Fruit fly (Drosophila melanogaster) Kc167 (cell line): ENCODE measurements around the gene sll.

Experiments used
- Myc ChIP-seq: fragments of >200 bp; optimal IDR thresholded peaks from 2 replicates; lab custom pipeline; 2017; ENCODE audit warnings: missing external identifiers
- Sin3A ChIP-seq: fragments of >200 bp; optimal IDR thresholded peaks from 2 replicates; lab custom pipeline; 2018; ENCODE audit warnings: missing external identifiers
- h ChIP-seq: fragments of >200 bp; optimal IDR thresholded peaks from 3 replicates; lab custom pipeline; 2018; ENCODE audit warnings: missing external identifiers
- insv ChIP-seq: fragments of >200 bp; optimal IDR thresholded peaks from 3 replicates; lab custom pipeline; 2018; ENCODE audit warnings: missing external identifiers
- psq ChIP-seq: fragments of >200 bp; optimal IDR thresholded peaks from 2 replicates; lab custom pipeline; 2017; ENCODE audit warnings: missing external identifiers
- ttk ChIP-seq: sonication (Bioruptor generic); optimal IDR thresholded peaks from 2 replicates; lab custom pipeline; 2017; ENCODE audit warnings: missing external identifiers

sll gene

dm6 chr3R:17630417-17630816 is 24.5 kb downstream of the sll start, which contains the start of gene CG43175:
CG43175 (plus strand) TSS chr3R:17630717.
- TF ChIP-seq Myc (lab: Kevin White, UChicago), result no peak
- no peak for TF ChIP-seq insv (lab: Kevin White, UChicago)
- TF ChIP-seq Sin3A (lab: Kevin White, UChicago), result no peak
- TF ChIP-seq psq (lab: Kevin White, UChicago), result no peak
- no peak for TF ChIP-seq ttk
- TF ChIP-seq h (lab: Kevin White, UChicago), result no peak

- TF ChIP-seq h (lab: Kevin White, UChicago) (no peak), Sin3A (lab: Kevin White, UChicago) (no peak), ttk (no peak)
Measured at dm6 chr3R:17631176-17631865, 25.4 kb downstream of the sll start.

DNA sequence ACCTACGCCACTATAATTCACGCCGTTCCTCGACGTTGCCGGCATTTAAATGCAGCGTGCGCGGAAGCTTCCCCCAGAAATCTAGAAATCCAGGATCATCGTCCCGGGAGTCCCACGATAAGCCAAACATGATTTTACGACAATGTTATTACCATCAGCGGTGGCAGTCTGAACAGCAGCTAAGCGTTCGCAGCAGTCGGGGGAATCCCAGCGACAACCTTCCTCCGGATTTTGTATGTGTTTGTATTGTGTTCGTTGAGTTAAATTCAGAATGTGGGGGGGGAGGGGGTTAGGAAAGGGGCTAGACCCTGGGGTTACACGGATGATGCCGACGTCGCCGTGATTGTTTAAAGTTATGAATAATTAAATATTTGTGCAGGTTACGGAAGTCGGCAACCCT is 38.1 kb downstream of the sll start:
- TF ChIP-seq ttk, result no peak
- TF ChIP-seq h (lab: Kevin White, UChicago), result no peak
- TF ChIP-seq Sin3A (lab: Kevin White, UChicago), result no peak
- TF ChIP-seq psq (lab: Kevin White, UChicago), result no peak
- TF ChIP-seq insv (lab: Kevin White, UChicago), result no peak
- TF ChIP-seq Myc (lab: Kevin White, UChicago), result no peak

- TF ChIP-seq insv (lab: Kevin White, UChicago) (no peak), h (lab: Kevin White, UChicago) (no peak), ttk (no peak), Sin3A (lab: Kevin White, UChicago) (no peak), Myc (lab: Kevin White, UChicago) (no peak), psq (lab: Kevin White, UChicago) (no peak)
Measured at dm6 chr3R:17645239-17645638, 39.3 kb downstream of the sll start.

DNA sequence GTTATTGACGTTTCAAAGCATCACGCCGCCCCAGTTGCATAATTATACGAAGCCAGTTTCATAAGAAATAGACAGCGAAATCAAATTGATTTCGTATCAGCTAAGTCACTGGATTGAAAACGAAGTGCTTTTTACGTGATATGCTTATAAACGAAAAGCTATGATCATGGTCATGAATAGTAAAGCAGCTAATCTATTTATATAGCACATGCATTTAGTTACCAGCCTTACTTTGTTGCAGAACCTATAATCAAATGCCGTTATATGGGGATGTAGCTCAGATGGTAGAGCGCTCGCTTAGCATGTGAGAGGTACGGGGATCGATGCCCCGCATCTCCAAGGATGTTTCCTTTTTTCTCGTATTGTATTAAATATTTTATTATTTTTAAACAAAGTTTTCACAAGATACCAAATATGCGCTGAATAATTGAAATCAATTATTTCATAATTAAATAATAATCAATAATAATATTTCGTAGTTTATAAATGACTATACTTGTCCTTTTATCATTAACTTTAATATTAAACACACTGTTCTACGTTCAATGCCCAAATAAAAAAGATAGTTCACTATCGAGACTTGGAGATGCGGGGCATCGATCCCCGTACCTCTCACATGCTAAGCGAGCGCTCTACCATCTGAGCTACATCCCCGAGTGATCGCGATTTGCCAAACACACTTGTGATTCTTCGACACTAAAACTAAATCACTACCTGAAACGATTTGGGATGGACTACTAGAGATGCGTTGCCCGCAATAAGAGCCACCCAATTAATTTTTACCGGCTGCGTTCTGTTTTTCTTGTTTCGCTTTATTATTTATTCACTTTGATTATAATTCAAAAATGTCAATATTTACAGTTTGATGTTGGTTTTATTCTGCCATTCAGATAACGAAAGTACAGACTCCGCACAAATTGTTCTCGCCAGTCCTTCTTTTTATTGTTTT is 40.5 kb downstream of the sll start:
- no peak for TF ChIP-seq h (lab: Kevin White, UChicago)
- no peak for TF ChIP-seq insv (lab: Kevin White, UChicago)
- no peak for TF ChIP-seq Myc (lab: Kevin White, UChicago)
- TF ChIP-seq psq (lab: Kevin White, UChicago), result no peak
- TF ChIP-seq Sin3A (lab: Kevin White, UChicago), result no peak
- no peak for TF ChIP-seq ttk

DNA sequence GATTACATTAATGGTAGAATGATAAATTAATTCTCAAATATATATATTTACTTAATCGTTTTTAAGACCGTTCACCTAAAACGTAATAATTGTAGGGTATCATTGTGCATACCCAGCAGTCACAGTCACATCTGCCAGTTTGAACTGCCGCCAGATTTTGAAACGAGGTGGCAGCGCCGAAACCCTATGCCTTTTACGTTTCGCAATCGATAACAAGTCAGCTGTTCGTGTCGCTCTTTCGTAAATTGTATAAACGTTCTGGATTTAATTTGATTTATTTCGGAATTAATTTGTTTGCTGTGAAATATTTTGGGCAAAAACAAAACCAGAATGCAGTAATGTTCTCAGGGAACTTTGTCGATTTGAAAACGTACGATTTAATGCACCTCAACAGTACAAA is 41.5 kb downstream of the sll start, which contains the start of gene CG14322:
Gene CG14322, plus strand, starts transcription at position 236 of the 400 bp plus-strand sequence.
- no peak for TF ChIP-seq h (lab: Kevin White, UChicago)
- no peak for TF ChIP-seq psq (lab: Kevin White, UChicago)
- TF ChIP-seq ttk, result no peak
- TF ChIP-seq insv (lab: Kevin White, UChicago), result no peak
- no peak for TF ChIP-seq Sin3A (lab: Kevin White, UChicago)
- no peak for TF ChIP-seq Myc (lab: Kevin White, UChicago)

- no peak for TF ChIP-seq insv (lab: Kevin White, UChicago)
- no peak for TF ChIP-seq Myc (lab: Kevin White, UChicago)
- TF ChIP-seq h (lab: Kevin White, UChicago), result no peak
- no peak for TF ChIP-seq ttk
- no peak for TF ChIP-seq psq (lab: Kevin White, UChicago)
Measured at dm6 chr3R:17653879-17654278, 48.0 kb downstream of the sll start.

DNA sequence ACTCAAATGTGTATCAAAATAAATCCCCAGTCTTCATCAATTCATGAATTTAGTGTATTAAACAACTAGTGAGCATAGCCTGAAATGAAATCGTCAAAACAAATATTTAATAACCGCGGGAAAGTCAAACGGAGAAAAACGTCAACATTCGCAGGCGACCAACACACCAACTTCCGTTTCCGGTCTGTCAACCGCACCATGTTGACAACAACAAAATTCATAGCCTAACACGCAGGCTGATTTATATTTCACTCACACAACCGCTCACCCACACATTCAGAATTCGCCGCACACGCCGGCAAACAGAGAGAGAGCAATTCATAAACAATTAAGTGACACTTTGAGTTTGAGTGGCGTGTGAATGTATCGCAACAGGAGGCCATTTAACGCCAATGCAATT is 49.1 kb downstream of the sll start:
- TF ChIP-seq Myc (lab: Kevin White, UChicago) (no peak), ttk (no peak), h (lab: Kevin White, UChicago) (no peak), insv (lab: Kevin White, UChicago) (no peak), psq (lab: Kevin White, UChicago) (no peak), Sin3A (lab: Kevin White, UChicago) (no peak)

DNA sequence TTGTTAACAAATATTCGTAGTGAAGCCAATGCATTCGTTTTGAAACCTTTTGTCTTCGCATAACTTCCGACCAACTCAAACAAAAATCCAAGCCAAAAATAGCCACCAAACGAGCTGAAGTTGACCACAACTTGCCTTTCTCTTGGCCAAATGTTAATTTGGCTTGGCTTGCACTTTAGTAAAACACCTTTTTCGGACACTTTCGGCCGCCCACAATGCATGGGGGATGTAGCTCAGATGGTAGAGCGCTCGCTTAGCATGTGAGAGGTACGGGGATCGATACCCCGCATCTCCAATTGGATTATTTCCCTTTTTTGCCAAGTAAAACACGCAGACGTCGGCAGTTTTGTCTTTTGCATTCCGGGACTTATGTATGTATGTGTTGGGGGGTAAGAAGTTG is 51.0 kb downstream of the sll start:
- no peak for TF ChIP-seq ttk
- TF ChIP-seq Sin3A (lab: Kevin White, UChicago), result no peak
- TF ChIP-seq Myc (lab: Kevin White, UChicago), result no peak
